Worm (Caenorhabditis elegans) whole organism, L3 larva: ENCODE data around the gene F36D4.4.
"Not testable (repeated sequence)": the region's sequence is repeated elsewhere in the genome, so short reads cannot be mapped to it uniquely, and the experiment has no call there.

ENCODE experiments used
- aly-2 ChIP-seq: fragments of 150-350 bp; optimal IDR thresholded peaks from 2 replicates; lab custom pipeline; 2014; ENCODE audit warnings: missing biosample characterization, missing genetic modification characterization
- ama-1 ChIP-seq: fragments of 150-350 bp; optimal IDR thresholded peaks from 2 replicates; lab custom pipeline; 2018
- ceh-28 ChIP-seq: fragments of 150-350 bp; optimal IDR thresholded peaks from 2 replicates; lab custom pipeline; 2014; ENCODE audit warnings: missing biosample characterization, missing genetic modification reagents, missing genetic modification characterization
- ceh-82 ChIP-seq: fragments of 150-350 bp; optimal IDR thresholded peaks from 2 replicates; lab custom pipeline; 2014; ENCODE audit warnings: missing biosample characterization, missing genetic modification characterization
- ceh-9 ChIP-seq: sonication (generic microtip); optimal IDR thresholded peaks from 2 replicates; lab custom pipeline; 2018; ENCODE audit warnings: missing biosample characterization, missing genetic modification characterization
- daf-12 ChIP-seq: fragments of 150-350 bp; optimal IDR thresholded peaks from 2 replicates; lab custom pipeline; 2014; ENCODE audit warnings: missing biosample characterization, missing genetic modification reagents, missing genetic modification characterization
- elt-2 ChIP-seq: sonication (generic microtip); optimal IDR thresholded peaks from 2 replicates; lab custom pipeline; 2016; ENCODE audit warnings: missing genetic modification reagents, mild to moderate bottlenecking, missing genetic modification characterization, missing compliant biosample characterization
- elt-3 ChIP-seq, 3 experiments: fragments of 150-350 bp in 1 of 3; sonication (generic microtip) in 2 of 3; optimal IDR thresholded peaks; 2 replicates in 2 of 3; 4 replicates in 1 of 3; lab custom pipeline; 2014 to 2017; ENCODE audit warnings: missing biosample characterization in 3 of 3, missing genetic modification characterization in 3 of 3
- eor-1 ChIP-seq, 2 experiments: fragments of 150-350 bp; optimal IDR thresholded peaks; 2 replicates each; lab custom pipeline; 2014 to 2018; ENCODE audit warnings: missing biosample characterization in 2 of 2, missing genetic modification characterization in 2 of 2
- fkh-2 ChIP-seq: fragments of 150-350 bp; optimal IDR thresholded peaks from 2 replicates; lab custom pipeline; 2014; ENCODE audit warnings: missing biosample characterization, missing genetic modification reagents, missing genetic modification characterization
- hmg-11 ChIP-seq: sonication (generic microtip); optimal IDR thresholded peaks from 2 replicates; lab custom pipeline; 2016; ENCODE audit warnings: missing genetic modification characterization, missing compliant biosample characterization
- lin-15B ChIP-seq: fragments of 150-350 bp; optimal IDR thresholded peaks from 2 replicates; lab custom pipeline; 2014; ENCODE audit warnings: missing biosample characterization, missing genetic modification characterization
- lin-39 ChIP-seq: fragments of 150-350 bp; optimal IDR thresholded peaks from 2 replicates; lab custom pipeline; 2018; ENCODE audit warnings: missing biosample characterization, missing genetic modification reagents, missing genetic modification characterization
- lsy-12 ChIP-seq: sonication (generic microtip); optimal IDR thresholded peaks from 2 replicates; lab custom pipeline; 2016; ENCODE audit warnings: mild to moderate bottlenecking, missing genetic modification characterization, missing compliant biosample characterization
- mdl-1 ChIP-seq: fragments of 150-350 bp; optimal IDR thresholded peaks from 2 replicates; lab custom pipeline; 2014; ENCODE audit warnings: missing biosample characterization, missing genetic modification characterization
- nfya-1 ChIP-seq: sonication (generic microtip); optimal IDR thresholded peaks from 2 replicates; lab custom pipeline; 2017; ENCODE audit warnings: missing genetic modification characterization, mild to moderate bottlenecking, missing compliant biosample characterization, antibody characterized with exemption, moderate library complexity; ENCODE audit not compliant: insufficient read depth
- nhr-11 ChIP-seq: fragments of 150-350 bp; optimal IDR thresholded peaks from 2 replicates; lab custom pipeline; 2014; ENCODE audit warnings: missing biosample characterization, missing genetic modification characterization
- nhr-237 ChIP-seq: fragments of 150-350 bp; optimal IDR thresholded peaks from 2 replicates; lab custom pipeline; 2014; ENCODE audit warnings: missing biosample characterization, missing genetic modification characterization
- nhr-25 ChIP-seq: sonication (generic microtip); optimal IDR thresholded peaks from 2 replicates; lab custom pipeline; 2017; ENCODE audit warnings: missing biosample characterization, missing genetic modification characterization
- nhr-76 ChIP-seq: fragments of 150-350 bp; sonication (generic microtip); optimal IDR thresholded peaks from 5 replicates; lab custom pipeline; 2014; ENCODE audit warnings: missing biosample characterization, missing genetic modification characterization
- nhr-77 ChIP-seq: fragments of 150-350 bp; optimal IDR thresholded peaks from 2 replicates; lab custom pipeline; 2014; ENCODE audit warnings: missing biosample characterization, missing genetic modification characterization
- pha-4 ChIP-seq: fragments of 150-350 bp; optimal IDR thresholded peaks from 2 replicates; lab custom pipeline; 2014; ENCODE audit warnings: missing biosample characterization, missing genetic modification reagents, missing genetic modification characterization
- skn-1 ChIP-seq: fragments of 150-350 bp; optimal IDR thresholded peaks from 2 replicates; lab custom pipeline; 2014; ENCODE audit warnings: missing biosample characterization, missing genetic modification characterization
- tbx-2 ChIP-seq: sonication (generic microtip); optimal IDR thresholded peaks from 2 replicates; lab custom pipeline; 2016; ENCODE audit warnings: mild to moderate bottlenecking, missing genetic modification characterization, missing compliant biosample characterization
- unc-39 ChIP-seq: sonication (generic microtip); optimal IDR thresholded peaks from 4 replicates; lab custom pipeline; 2017; ENCODE audit warnings: missing biosample characterization, missing genetic modification characterization
- ztf-11 ChIP-seq: fragments of 150-350 bp; optimal IDR thresholded peaks from 2 replicates; lab custom pipeline; 2014; ENCODE audit warnings: missing biosample characterization, missing genetic modification characterization

The F36D4.4 gene

ce11 chrV:9384359-9384758 is 30.1 kb downstream of the F36D4.4 start:
- TF ChIP-seq pha-4: no peak
- TF ChIP-seq lin-15B (tag; lab: Kevin White, UChicago): no peak
- TF ChIP-seq nhr-76: no peak
- TF ChIP-seq eor-1 (tag; optimal IDR thresholded peaks at IDR 0.05; lab: Kevin White, UChicago): no peak

DNA sequence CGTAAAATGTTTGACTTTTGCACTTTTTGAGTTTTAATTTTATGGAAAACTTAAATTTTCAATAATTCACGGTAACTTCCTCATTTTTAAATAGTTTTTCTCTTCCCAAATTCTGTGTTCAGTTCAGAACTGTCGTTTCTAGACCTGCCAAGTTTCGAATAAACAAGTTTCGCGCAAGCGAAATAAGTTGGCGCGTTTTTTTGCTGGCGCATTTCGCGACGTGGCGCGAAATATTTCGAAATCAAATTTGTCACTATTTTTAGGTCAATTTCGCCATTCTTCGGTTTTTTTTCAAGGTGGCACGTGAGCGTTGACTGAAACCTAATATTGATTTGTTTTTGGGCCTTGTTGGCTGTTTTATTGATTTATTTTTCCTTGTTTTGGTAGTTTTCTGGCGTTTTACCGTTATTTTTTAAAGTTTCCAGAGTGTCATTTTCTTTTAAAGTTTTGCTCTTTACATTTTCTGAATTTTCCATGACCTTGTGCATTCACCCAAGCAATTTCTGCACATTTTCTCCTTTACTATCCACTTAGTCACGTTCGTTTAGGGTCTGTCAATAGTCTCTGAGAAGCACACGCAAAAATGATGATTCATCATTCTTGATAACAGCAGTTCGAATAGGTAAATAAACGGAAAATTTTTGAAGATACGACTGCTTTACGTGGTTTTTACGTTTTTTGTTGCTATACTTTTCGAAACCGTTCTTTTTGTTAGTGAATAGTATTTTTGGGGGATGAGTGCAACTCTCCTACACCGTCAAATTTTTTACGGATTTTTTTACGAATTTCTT is 31.7 kb downstream of the F36D4.4 start:
- TF ChIP-seq eor-1 (tag; optimal IDR thresholded peaks at IDR 0.05; lab: Kevin White, UChicago) (no peak), elt-2 (tag; lab: Kevin White, UChicago) (peak; percentile 43), nhr-11 (tag; lab: Kevin White, UChicago) (no peak), nfya-1 (no peak), pha-4 (peak; percentile 55)

DNA sequence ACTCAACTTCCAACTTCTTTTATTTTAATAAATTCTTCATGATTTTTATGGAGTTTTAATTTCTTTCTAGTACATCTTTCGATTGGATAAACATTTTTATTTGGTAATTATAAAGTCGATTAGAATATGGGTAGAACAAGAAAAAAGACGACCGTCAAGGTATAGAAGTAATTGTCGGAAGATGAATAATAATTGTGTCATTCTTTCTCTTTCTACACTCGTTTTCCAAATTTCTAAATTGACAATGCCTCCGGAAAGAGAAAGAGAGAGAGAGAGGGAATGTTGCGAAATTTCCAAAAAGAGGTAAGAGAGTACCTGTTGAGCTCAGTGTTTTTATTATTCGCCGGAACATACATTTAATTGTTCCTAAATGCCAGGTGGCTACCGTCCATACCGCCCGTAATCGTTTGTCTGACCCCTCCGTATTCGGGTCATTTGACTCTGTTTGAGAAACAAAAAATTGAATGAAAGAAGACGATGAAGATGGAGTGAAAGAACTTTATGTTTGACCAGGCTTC is 32.5 kb downstream of the F36D4.4 start, which contains the start of gene E02C12.12:
Gene E02C12.12 (minus strand): TSS at position 468 of the 518 bp plus-strand sequence.
- TF ChIP-seq lsy-12 (tag; lab: Kevin White, UChicago) (no peak), nhr-11 (tag; lab: Kevin White, UChicago) (no peak), ceh-82 (tag; lab: Kevin White, UChicago) (no peak), lin-39 (tag; lab: Kevin White, UChicago) (no peak), ama-1 (lab: Kevin White, UChicago) (no peak), unc-39 (tag; lab: Kevin White, UChicago) (no peak), nhr-25 (tag; lab: Kevin White, UChicago) (no peak), aly-2 (no peak), ceh-28 (tag; lab: Kevin White, UChicago) (no peak), eor-1 (tag; optimal IDR thresholded peaks at IDR 0.05; lab: Kevin White, UChicago) (no peak), nhr-76 (no peak), skn-1 (tag; lab: Kevin White, UChicago) (no peak), elt-2 (tag; lab: Kevin White, UChicago) (no peak)
- TF ChIP-seq, all 47 proteins: peak for 0

- not testable (repeated sequence) for TF ChIP-seq ceh-9, ztf-11, lsy-12 (tag; lab: Kevin White, UChicago)
Measured at ce11 chrV:9379808-9380207, 34.6 kb downstream of the F36D4.4 start, which contains the start of gene E02C12.11. Gene E02C12.11 (minus strand): TSS chrV:9379908.

DNA sequence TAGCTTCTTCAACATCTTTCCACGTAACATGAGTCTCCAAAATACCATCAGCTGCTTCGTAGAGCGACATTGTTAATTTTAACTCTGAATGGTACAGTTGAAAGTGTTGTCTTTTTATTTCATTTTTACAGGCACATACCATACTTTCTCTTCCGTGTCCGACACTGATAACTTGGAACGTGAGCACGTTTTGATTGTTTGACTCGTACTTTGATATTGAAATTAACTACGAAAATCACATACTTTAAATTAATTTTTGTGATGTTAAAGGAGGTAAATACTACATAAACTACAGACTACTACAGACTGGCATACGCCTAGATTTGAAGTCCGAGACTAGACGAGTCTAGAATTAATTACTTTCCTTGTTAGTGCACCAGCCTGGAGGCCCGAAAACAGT is 36.1 kb downstream of the F36D4.4 start, which contains the start of gene E02C12.10:
Gene E02C12.10 (minus strand): TSS at position 75 of the 400 bp plus-strand sequence.
- TF ChIP-seq lsy-12 (tag; lab: Kevin White, UChicago) (no peak), ztf-11 (tag; lab: Kevin White, UChicago) (no peak), lin-15B (tag; lab: Kevin White, UChicago) (no peak)

- TF ChIP-seq eor-1 (tag; optimal IDR thresholded peaks at IDR 0.05; lab: Kevin White, UChicago): no peak
- no peak for TF ChIP-seq nhr-77 (tag; lab: Kevin White, UChicago)
- TF ChIP-seq nhr-25 (tag; lab: Kevin White, UChicago): no peak
- TF ChIP-seq tbx-2 (tag; lab: Kevin White, UChicago): no peak
- no peak for TF ChIP-seq nhr-237 (tag; lab: Kevin White, UChicago)
- TF ChIP-seq mdl-1 (tag; lab: Kevin White, UChicago): no peak
- no peak for TF ChIP-seq lin-39 (tag; lab: Kevin White, UChicago)
- no peak for TF ChIP-seq fkh-2 (tag; lab: Kevin White, UChicago)
- TF ChIP-seq elt-3 (tag; optimal IDR thresholded peaks at IDR 0.05; lab: Kevin White, UChicago): no peak
- TF ChIP-seq, all 47 proteins: peak for 0
Measured at ce11 chrV:9376417-9376816, 38.0 kb downstream of the F36D4.4 start, which contains the start of gene E02C12.19. Gene E02C12.19 (minus strand): TSS chrV:9376517.

- TF ChIP-seq daf-12 (tag; lab: Kevin White, UChicago): no peak
- no peak for TF ChIP-seq nhr-237 (tag; lab: Kevin White, UChicago)
- no peak for TF ChIP-seq hmg-11 (tag; lab: Kevin White, UChicago)
Measured at ce11 chrV:9375378-9375777, 39.0 kb downstream of the F36D4.4 start, which contains the start of gene E02C12.9. Gene E02C12.9 (minus strand): TSS chrV:9375478.
